Comparison of ENCODE assay signal across 1 fruit fly cellular context in the genomic region with DNA sequence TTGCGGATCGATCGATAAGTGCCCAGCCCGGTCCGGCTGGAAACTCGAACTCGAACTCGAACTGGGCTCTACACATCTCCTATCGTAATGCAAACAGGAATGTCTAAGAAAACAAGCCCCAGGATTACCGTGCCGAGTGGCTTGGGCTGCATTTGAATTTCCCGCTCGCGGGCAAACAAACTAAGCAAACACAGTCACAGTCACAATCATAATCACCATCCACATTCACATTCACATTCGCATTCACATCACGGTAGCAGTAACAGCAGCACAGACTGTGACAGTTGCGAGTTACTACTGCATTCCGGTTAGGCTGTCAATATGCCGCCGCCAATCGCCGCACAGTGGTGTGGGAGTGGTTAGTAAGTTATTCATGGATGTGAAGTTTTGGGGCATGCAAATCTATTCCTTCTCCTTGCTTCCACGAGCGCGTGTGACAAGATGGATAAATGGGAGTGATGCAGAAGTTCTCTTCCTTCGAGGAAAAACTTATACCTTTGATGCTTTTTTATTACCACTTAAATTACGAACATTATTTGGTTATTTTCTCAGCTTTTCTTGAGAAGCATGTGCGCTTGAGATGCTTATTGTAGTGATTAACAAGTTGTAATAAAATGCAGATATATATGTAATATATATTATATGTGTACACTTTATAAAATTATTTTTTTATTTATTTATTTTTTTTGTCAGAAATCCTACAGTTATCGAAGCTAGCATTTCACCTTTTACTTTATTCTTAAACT.
TF ChIP-seq lines count a peak whose summit lies in the region.

No protein-coding gene starts in this region.

TF ChIP-seq in whole organism, embryonic, 481 proteins besides CTCF, POLR2A, EP300 and RAD21 (continued from another document):
- TF ChIP-seq CG14965 (GFP tag; optimal IDR thresholded peaks at IDR 0.05; lab: Kevin White, UChicago; ENCODE audit: borderline replicate concordance): no peak
- peak; percentile 8 for TF ChIP-seq btn (GFP tag; optimal IDR thresholded peaks at IDR 0.05; lab: Kevin White, UChicago)
- peak; percentile 29; the same call in 1 of the 2 replicates for TF ChIP-seq vvl (GFP tag; IDR thresholded peaks at IDR 0.05; lab: Robert Waterston, UW)
- no peak for TF ChIP-seq sima (GFP tag; optimal IDR thresholded peaks at IDR 0.05; lab: Kevin White, UChicago)
- no peak for TF ChIP-seq nom (GFP tag; optimal IDR thresholded peaks at IDR 0.05; lab: Kevin White, UChicago)
- peak; percentile 15 for TF ChIP-seq Sox102F (GFP tag; optimal IDR thresholded peaks at IDR 0.05; lab: Kevin White, UChicago)
- TF ChIP-seq az2 (GFP tag; optimal IDR thresholded peaks at IDR 0.05; lab: Kevin White, UChicago): peak; percentile 17
- no peak for TF ChIP-seq CG7372 (GFP tag; IDR thresholded peaks at IDR 0.05; lab: Robert Waterston, UW)
- no peak for TF ChIP-seq Meics (GFP tag; optimal IDR thresholded peaks at IDR 0.05; lab: Kevin White, UChicago)
- no peak for TF ChIP-seq CG10274 (GFP tag; optimal IDR thresholded peaks at IDR 0.05; lab: Kevin White, UChicago)
- peak; percentile 58; the same call in 2 of the 3 replicates for TF ChIP-seq zfh1 (GFP tag; IDR thresholded peaks at IDR 0.05; lab: Robert Waterston, UW)
- TF ChIP-seq Poxn (GFP tag; IDR thresholded peaks at IDR 0.05; lab: Robert Waterston, UW): no peak
- no peak for TF ChIP-seq hbn (GFP tag; IDR thresholded peaks at IDR 0.05; lab: Robert Waterston, UW; ENCODE audit: partially characterized antibody)
- TF ChIP-seq ftz-f1 (GFP tag; optimal IDR thresholded peaks at IDR 0.05; lab: Kevin White, UChicago): no peak
- TF ChIP-seq gt (GFP tag; IDR thresholded peaks at IDR 0.05; lab: Robert Waterston, UW): no peak
- no peak for TF ChIP-seq CG6654 (GFP tag; optimal IDR thresholded peaks at IDR 0.05; lab: Kevin White, UChicago)
- TF ChIP-seq CG4707 (GFP tag; optimal IDR thresholded peaks at IDR 0.05; lab: Kevin White, UChicago): no peak
- TF ChIP-seq Rx (GFP tag; IDR thresholded peaks at IDR 0.05; lab: Robert Waterston, UW): 0 out of 2 replicates have a peak, but pooled peaks have one; percentile 4
- TF ChIP-seq Kr (GFP tag; optimal IDR thresholded peaks at IDR 0.05; lab: Kevin White, UChicago): no peak
- no peak for TF ChIP-seq lov (optimal IDR thresholded peaks at IDR 0.05; lab: Kevin White, UChicago)
- no peak for TF ChIP-seq lov (GFP tag; IDR thresholded peaks at IDR 0.05; lab: Robert Waterston, UW)
- TF ChIP-seq CG17612 (GFP tag; IDR thresholded peaks at IDR 0.05; lab: Robert Waterston, UW): no peak
- TF ChIP-seq Bgb (GFP tag; IDR thresholded peaks at IDR 0.05; lab: Robert Waterston, UW; ENCODE audit: partially characterized antibody): no peak
- no peak for TF ChIP-seq emc (GFP tag; optimal IDR thresholded peaks at IDR 0.05; lab: Kevin White, UChicago)
- TF ChIP-seq ci (GFP tag; IDR thresholded peaks at IDR 0.05; lab: Robert Waterston, UW): peak; percentile 30; the same call in 2 of the 3 replicates
- TF ChIP-seq mirr (GFP tag; optimal IDR thresholded peaks at IDR 0.05; lab: Kevin White, UChicago): no peak
- peak; percentile 87 for TF ChIP-seq CG5180 (GFP tag; optimal IDR thresholded peaks at IDR 0.05; lab: Kevin White, UChicago)
- no peak for TF ChIP-seq CG6254 (GFP tag; optimal IDR thresholded peaks at IDR 0.05; lab: Kevin White, UChicago)
- TF ChIP-seq CG13424 (tag; optimal IDR thresholded peaks at IDR 0.05; lab: Kevin White, UChicago): peak; percentile 18
- TF ChIP-seq Dbx (GFP tag; IDR thresholded peaks at IDR 0.05; lab: Robert Waterston, UW): no peak
- TF ChIP-seq CG14860 (GFP tag; IDR thresholded peaks at IDR 0.05; lab: Robert Waterston, UW; ENCODE audit: partially characterized antibody): no peak
- peak; percentile 12 for TF ChIP-seq CG14710 (tag; optimal IDR thresholded peaks at IDR 0.05; lab: Kevin White, UChicago)
- TF ChIP-seq Eip74EF (GFP tag; optimal IDR thresholded peaks at IDR 0.05; lab: Kevin White, UChicago): no peak
- no peak for TF ChIP-seq CG18476 (GFP tag; optimal IDR thresholded peaks at IDR 0.05; lab: Kevin White, UChicago)
- TF ChIP-seq CG1024 (GFP tag; IDR thresholded peaks at IDR 0.05; lab: Robert Waterston, UW): no peak
- no peak for TF ChIP-seq CG9932 (GFP tag; IDR thresholded peaks at IDR 0.05; lab: Robert Waterston, UW)
- no peak for TF ChIP-seq CG30431 (GFP tag; optimal IDR thresholded peaks at IDR 0.05; lab: Kevin White, UChicago)
- TF ChIP-seq corto (GFP tag; optimal IDR thresholded peaks at IDR 0.05; lab: Kevin White, UChicago): no peak
- no peak for TF ChIP-seq YL-1 (GFP tag; optimal IDR thresholded peaks at IDR 0.05; lab: Kevin White, UChicago)
- TF ChIP-seq dpn (GFP tag; optimal IDR thresholded peaks at IDR 0.05; lab: Kevin White, UChicago): peak in 1 of 2 experiments; percentile 14
- TF ChIP-seq Drgx (GFP tag; IDR thresholded peaks at IDR 0.05; lab: Robert Waterston, UW): 0 out of 2 replicates have a peak, but pooled peaks have one; percentile 10
- TF ChIP-seq Hr3 (GFP tag; optimal IDR thresholded peaks at IDR 0.05; lab: Kevin White, UChicago): no peak
- no peak for TF ChIP-seq CG4282 (GFP tag; optimal IDR thresholded peaks at IDR 0.05; lab: Kevin White, UChicago)
- no peak for TF ChIP-seq CG15269 (tag; optimal IDR thresholded peaks at IDR 0.05; lab: Kevin White, UChicago)
- TF ChIP-seq CG12155 (GFP tag; optimal IDR thresholded peaks at IDR 0.05; lab: Kevin White, UChicago): no peak
- TF ChIP-seq CG12942 (GFP tag; optimal IDR thresholded peaks at IDR 0.05; lab: Kevin White, UChicago): peak; percentile 5
- no peak for TF ChIP-seq CG11560 (tag; IDR thresholded peaks at IDR 0.05; lab: Robert Waterston, UW)
- no peak for TF ChIP-seq CG12299 (tag; optimal IDR thresholded peaks at IDR 0.05; lab: Kevin White, UChicago)
- TF ChIP-seq CG6175 (GFP tag; IDR thresholded peaks at IDR 0.05; lab: Robert Waterston, UW): no peak
- no peak for TF ChIP-seq prd (optimal IDR thresholded peaks at IDR 0.05; lab: Kevin White, UChicago)
- TF ChIP-seq prd (GFP tag; IDR thresholded peaks at IDR 0.05; lab: Robert Waterston, UW): peak; percentile 31; the same call in 1 of the 3 replicates
- TF ChIP-seq sc (optimal IDR thresholded peaks at IDR 0.05; lab: Kevin White, UChicago): no peak
- peak; percentile 4 for TF ChIP-seq sc (GFP tag; optimal IDR thresholded peaks at IDR 0.05; lab: Kevin White, UChicago)
- TF ChIP-seq CG8290 (GFP tag; optimal IDR thresholded peaks at IDR 0.05; lab: Kevin White, UChicago): no peak
- TF ChIP-seq CG8290 (tag; optimal IDR thresholded peaks at IDR 0.05; lab: Kevin White, UChicago): peak in 1 of 2 experiments; percentile 14
- TF ChIP-seq CG34224 (GFP tag; IDR thresholded peaks at IDR 0.05; lab: Robert Waterston, UW; ENCODE audit: partially characterized antibody): 0 out of 3 replicates have a peak, but pooled peaks have one; percentile 10
- TF ChIP-seq NC2β (GFP tag; optimal IDR thresholded peaks at IDR 0.05; lab: Kevin White, UChicago): peak; percentile 10
- peak; percentile 3 for TF ChIP-seq Lhr (GFP tag; optimal IDR thresholded peaks at IDR 0.05; lab: Kevin White, UChicago)
- TF ChIP-seq CG4360 (GFP tag; IDR thresholded peaks at IDR 0.05; lab: Robert Waterston, UW): peak; percentile 48; the same call in 1 of the 2 replicates
- no peak for TF ChIP-seq HLH3B (GFP tag; IDR thresholded peaks at IDR 0.05; lab: Robert Waterston, UW)
- peak; percentile 41 for TF ChIP-seq Dp (GFP tag; optimal IDR thresholded peaks at IDR 0.05; lab: Kevin White, UChicago)
- peak; percentile 25 for TF ChIP-seq phol (tag; optimal IDR thresholded peaks at IDR 0.05; lab: Kevin White, UChicago)
- TF ChIP-seq CG3407 (GFP tag; optimal IDR thresholded peaks at IDR 0.05; lab: Kevin White, UChicago): no peak
- no peak for TF ChIP-seq so (GFP tag; IDR thresholded peaks at IDR 0.05; lab: Robert Waterston, UW)
- no peak for TF ChIP-seq sob (GFP tag; IDR thresholded peaks at IDR 0.05; lab: Robert Waterston, UW)
- TF ChIP-seq Optix (GFP tag; IDR thresholded peaks at IDR 0.05; lab: Robert Waterston, UW): no peak
- TF ChIP-seq CG17361 (GFP tag; IDR thresholded peaks at IDR 0.05; lab: Robert Waterston, UW): peak; percentile 75
- peak; percentile 12 for TF ChIP-seq CG17912 (GFP tag; optimal IDR thresholded peaks at IDR 0.05; lab: Kevin White, UChicago)
- no peak for TF ChIP-seq ken (GFP tag; IDR thresholded peaks at IDR 0.05; lab: Robert Waterston, UW)
- no peak for TF ChIP-seq inv (GFP tag; IDR thresholded peaks at IDR 0.05; lab: Robert Waterston, UW; ENCODE audit: partially characterized antibody)
- no peak for TF ChIP-seq CG33213 (GFP tag; optimal IDR thresholded peaks at IDR 0.05; lab: Kevin White, UChicago)
- TF ChIP-seq CG11247 (GFP tag; IDR thresholded peaks at IDR 0.05; lab: Robert Waterston, UW): no peak; the same call in 1 of the 2 replicates
- TF ChIP-seq CG11723 (GFP tag; optimal IDR thresholded peaks at IDR 0.05; lab: Kevin White, UChicago): no peak
- TF ChIP-seq CG16813 (GFP tag; IDR thresholded peaks at IDR 0.05; lab: Robert Waterston, UW; ENCODE audit: partially characterized antibody): 0 out of 3 replicates have a peak, but pooled peaks have one; percentile 9
- no peak for TF ChIP-seq eve (GFP tag; optimal IDR thresholded peaks at IDR 0.05; lab: Kevin White, UChicago)
- TF ChIP-seq CG1602 (GFP tag; optimal IDR thresholded peaks at IDR 0.05; lab: Kevin White, UChicago): no peak
- no peak for TF ChIP-seq aop (GFP tag; IDR thresholded peaks at IDR 0.05; lab: Robert Waterston, UW)
- TF ChIP-seq CG7987 (GFP tag; optimal IDR thresholded peaks at IDR 0.05; lab: Kevin White, UChicago): no peak
- TF ChIP-seq Atf-2 (GFP tag; optimal IDR thresholded peaks at IDR 0.05; lab: Kevin White, UChicago): no peak
- peak; percentile 51 for TF ChIP-seq nmo (GFP tag; optimal IDR thresholded peaks at IDR 0.05; lab: Kevin White, UChicago)
- no peak for TF ChIP-seq en (GFP tag; optimal IDR thresholded peaks at IDR 0.05; lab: Kevin White, UChicago)
- TF ChIP-seq CG2712 (tag; optimal IDR thresholded peaks at IDR 0.05; lab: Kevin White, UChicago): peak; percentile 14
- TF ChIP-seq Ravus (GFP tag; IDR thresholded peaks at IDR 0.05; lab: Robert Waterston, UW): no peak
- TF ChIP-seq CG7271 (tag; optimal IDR thresholded peaks at IDR 0.05; lab: Kevin White, UChicago): no peak
- no peak for TF ChIP-seq Blimp-1 (GFP tag; optimal IDR thresholded peaks at IDR 0.05; lab: Kevin White, UChicago)
- TF ChIP-seq CG15073 (GFP tag; optimal IDR thresholded peaks at IDR 0.05; lab: Kevin White, UChicago): no peak
- no peak for TF ChIP-seq Spps (tag; optimal IDR thresholded peaks at IDR 0.05; lab: Kevin White, UChicago)
- no peak for TF ChIP-seq CG32772 (GFP tag; IDR thresholded peaks at IDR 0.05; lab: Robert Waterston, UW)
- TF ChIP-seq CG18262 (tag; optimal IDR thresholded peaks at IDR 0.05; lab: Kevin White, UChicago): peak; percentile 61
- TF ChIP-seq CG17328 (GFP tag; IDR thresholded peaks at IDR 0.05; lab: Robert Waterston, UW): 0 out of 2 replicates have a peak, but pooled peaks have one; percentile 7
- no peak for TF ChIP-seq pros (GFP tag; optimal IDR thresholded peaks at IDR 0.05; lab: Kevin White, UChicago)
- 0 out of 4 replicates have a peak, but pooled peaks have one; percentile 32 for TF ChIP-seq chinmo (GFP tag; IDR thresholded peaks at IDR 0.05; lab: Robert Waterston, UW; ENCODE audit: partially characterized antibody)
- peak; percentile 49 for TF ChIP-seq CG6813 (GFP tag; optimal IDR thresholded peaks at IDR 0.05; lab: Kevin White, UChicago)
- TF ChIP-seq CG14667 (GFP tag; IDR thresholded peaks at IDR 0.05; lab: Robert Waterston, UW): no peak
- no peak for TF ChIP-seq Aef1 (GFP tag; IDR thresholded peaks at IDR 0.05; lab: Robert Waterston, UW)
- no peak for TF ChIP-seq fru (optimal IDR thresholded peaks at IDR 0.05; lab: Kevin White, UChicago)
- peak; percentile 7 for TF ChIP-seq Atf3 (GFP tag; optimal IDR thresholded peaks at IDR 0.05; lab: Kevin White, UChicago)
- TF ChIP-seq CG15011 (GFP tag; optimal IDR thresholded peaks at IDR 0.05; lab: Kevin White, UChicago): no peak
- TF ChIP-seq CG42726 (GFP tag; IDR thresholded peaks at IDR 0.05; lab: Robert Waterston, UW; ENCODE audit: partially characterized antibody): no peak
- no peak for TF ChIP-seq gro (GFP tag; optimal IDR thresholded peaks at IDR 0.05; lab: Kevin White, UChicago)
